Worm (Caenorhabditis elegans): Measurements from ENCODE around the gene R11E3.2.

DNA sequence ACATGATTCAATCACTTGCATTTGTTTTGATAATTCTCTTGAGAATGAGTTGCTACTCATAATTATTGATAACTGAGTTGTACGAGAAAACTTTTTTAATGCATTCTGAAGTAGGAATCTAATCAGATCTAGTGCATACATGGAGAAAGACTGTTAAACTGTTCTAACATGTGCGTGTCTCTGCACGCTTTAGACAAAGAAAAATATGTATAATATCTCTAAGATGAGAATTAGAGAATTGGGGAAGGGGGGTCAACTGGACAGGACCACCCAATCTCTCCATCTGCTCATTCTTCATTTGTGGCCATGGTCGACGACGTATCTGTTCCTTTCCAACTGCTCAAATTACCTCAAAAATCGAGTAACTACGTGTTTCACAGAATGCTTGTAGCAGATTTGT lies 34.6 kb upstream of the R11E3.2 start, which contains the start of gene fbxb-78:
- TF ChIP-seq pqm-1 (tag; optimal IDR thresholded peaks at IDR 0.05) = no peak
- TF ChIP-seq lsy-2 (tag; optimal IDR thresholded peaks at IDR 0.05) = no peak
- TF ChIP-seq nhr-25 (tag; optimal IDR thresholded peaks at IDR 0.05; ENCODE audit: borderline replicate concordance, insufficient read depth) = no peak
- no peak for TF ChIP-seq aly-2 (tag; optimal IDR thresholded peaks at IDR 0.05)
- no peak for TF ChIP-seq zag-1 (tag; optimal IDR thresholded peaks at IDR 0.05)
